Fruit fly (Drosophila melanogaster): Measurements from ENCODE around the gene Lsd-2.

The Lsd-2 gene

DNA sequence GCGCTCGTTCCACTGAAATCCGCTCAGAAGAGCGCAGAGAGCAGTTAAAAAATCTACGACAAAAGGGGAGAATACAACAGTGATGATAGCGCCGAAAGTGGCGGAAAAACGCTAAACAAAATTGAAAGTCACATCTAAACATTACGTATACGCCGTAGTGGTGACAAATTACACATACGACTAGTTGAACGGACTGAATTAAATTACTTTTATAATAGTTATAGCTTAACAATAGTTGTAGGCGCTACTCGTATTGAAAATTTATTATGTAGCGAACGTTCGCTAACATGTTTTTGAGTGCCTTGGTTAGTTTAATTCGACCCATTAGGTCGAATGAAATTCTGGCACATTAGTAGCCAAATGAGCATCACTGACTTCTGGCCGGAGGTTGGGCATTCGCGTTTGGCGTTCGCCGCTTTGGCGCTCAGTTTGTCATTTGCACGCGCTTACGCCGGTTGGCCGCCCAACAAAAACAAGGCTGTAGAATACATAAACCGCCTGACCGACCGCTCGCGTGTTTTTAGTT lies 32.3 kb downstream of the Lsd-2 start, which contains the start of gene CG5541 (continued):
- TF ChIP-seq prd (optimal IDR thresholded peaks at IDR 0.05) (peak in 1 of 2 experiments; percentile 36), prd (GFP tag; IDR thresholded peaks at IDR 0.05) (no peak), z (GFP tag; IDR thresholded peaks at IDR 0.05) (no peak), CG6175 (GFP tag; IDR thresholded peaks at IDR 0.05) (no peak), Antp (GFP tag; optimal IDR thresholded peaks at IDR 0.05) (no peak), CG12219 (GFP tag; optimal IDR thresholded peaks at IDR 0.05) (peak; percentile 5), CG15269 (tag; optimal IDR thresholded peaks at IDR 0.05) (no peak), CG14441 (GFP tag; IDR thresholded peaks at IDR 0.05) (no peak), Ets97D (GFP tag; optimal IDR thresholded peaks at IDR 0.05) (no peak), emc (GFP tag; optimal IDR thresholded peaks at IDR 0.05) (no peak), CG4282 (GFP tag; optimal IDR thresholded peaks at IDR 0.05) (no peak), HLH4C (GFP tag; IDR thresholded peaks at IDR 0.05; ENCODE audit: partially characterized antibody) (no peak), tgo (GFP tag; IDR thresholded peaks at IDR 0.05) (no peak), Deaf1 (tag; optimal IDR thresholded peaks at IDR 0.05) (peak; percentile 42), CG11456 (GFP tag; IDR thresholded peaks at IDR 0.05) (no peak), sens (GFP tag) (peak; percentile 81), Dp (GFP tag; optimal IDR thresholded peaks at IDR 0.05) (no peak), Neu2 (GFP tag; optimal IDR thresholded peaks at IDR 0.05; ENCODE audit: borderline replicate concordance) (no peak), CG2202 (tag; optimal IDR thresholded peaks at IDR 0.05) (no peak), Lpt (GFP tag; optimal IDR thresholded peaks at IDR 0.05) (no peak), CG30431 (GFP tag; optimal IDR thresholded peaks at IDR 0.05) (no peak), CG13296 (GFP tag; optimal IDR thresholded peaks at IDR 0.05) (peak; percentile 6), jing (GFP tag; optimal IDR thresholded peaks at IDR 0.05) (no peak), CG6813 (GFP tag; optimal IDR thresholded peaks at IDR 0.05) (no peak), CG1792 (GFP tag; optimal IDR thresholded peaks at IDR 0.05) (no peak), CG6854 (GFP tag; optimal IDR thresholded peaks at IDR 0.05) (peak; percentile 33), cas (GFP tag; IDR thresholded peaks at IDR 0.05) (no peak), CG10267 (tag; optimal IDR thresholded peaks at IDR 0.05) (no peak), schlank (tag; optimal IDR thresholded peaks at IDR 0.05) (no peak), CkIIα-i1 (GFP tag; IDR thresholded peaks at IDR 0.05) (no peak), ken (GFP tag; IDR thresholded peaks at IDR 0.05) (no peak), CoRest (tag; optimal IDR thresholded peaks at IDR 0.05) (peak; percentile 45), Hmx (GFP tag; optimal IDR thresholded peaks at IDR 0.05) (no peak), mld (GFP tag; IDR thresholded peaks at IDR 0.05; ENCODE audit: partially characterized antibody) (no peak), CG17802 (tag; optimal IDR thresholded peaks at IDR 0.05) (no peak), ind (GFP tag; optimal IDR thresholded peaks at IDR 0.05) (no peak), Opbp (GFP tag; IDR thresholded peaks at IDR 0.05; ENCODE audit: partially characterized antibody) (peak; percentile 20; the same call in 1 of the 3 replicates), CG9817 (tag; optimal IDR thresholded peaks at IDR 0.05) (peak; percentile 2), phol (tag; optimal IDR thresholded peaks at IDR 0.05) (peak; percentile 6), CG43689 (GFP tag; IDR thresholded peaks at IDR 0.05) (no peak), Rfx (GFP tag; IDR thresholded peaks at IDR 0.05) (peak; percentile 35; the same call in 1 of the 2 replicates), CG10979 (tag; optimal IDR thresholded peaks at IDR 0.05) (peak; percentile 10), Optix (GFP tag; IDR thresholded peaks at IDR 0.05) (no peak), dmrt11E (tag; optimal IDR thresholded peaks at IDR 0.05) (no peak), mirr (GFP tag; optimal IDR thresholded peaks at IDR 0.05) (peak; percentile 15), CG12071 (GFP tag; optimal IDR thresholded peaks at IDR 0.05) (no peak), NK7.1 (GFP tag; optimal IDR thresholded peaks at IDR 0.05) (no peak), insv (GFP tag; optimal IDR thresholded peaks at IDR 0.05) (no peak), Rx (GFP tag; IDR thresholded peaks at IDR 0.05) (0 out of 2 replicates have a peak, but pooled peaks have one; percentile 15), CG31365 (tag; optimal IDR thresholded peaks at IDR 0.05) (no peak), peb (GFP tag; IDR thresholded peaks at IDR 0.05) (no peak), Doc2 (GFP tag; IDR thresholded peaks at IDR 0.05) (no peak)
